Worm (Caenorhabditis elegans) whole organism, L2 larva: ENCODE data around the gene tra-2.

Experiments
- egl-27 ChIP-seq: sonication (generic microtip); optimal IDR thresholded peaks from 3 replicates; lab custom pipeline; 2017; ENCODE audit warnings: missing biosample characterization, missing genetic modification reagents, missing genetic modification characterization
- nhr-23 ChIP-seq: fragments of 150-350 bp; optimal IDR thresholded peaks from 2 replicates; lab custom pipeline; 2014; ENCODE audit warnings: missing biosample characterization, missing genetic modification reagents, missing genetic modification characterization
- snpc-4 ChIP-seq: fragments of 150-350 bp; optimal IDR thresholded peaks from 2 replicates; lab custom pipeline; 2014; ENCODE audit warnings: missing biosample characterization, missing genetic modification characterization
- unc-62 ChIP-seq: fragments of 150-350 bp; optimal IDR thresholded peaks from 2 replicates; lab custom pipeline; 2014; ENCODE audit warnings: missing biosample characterization, missing genetic modification reagents, missing genetic modification characterization
- ztf-4 ChIP-seq: fragments of 150-350 bp; optimal IDR thresholded peaks from 2 replicates; lab custom pipeline; 2014; ENCODE audit warnings: missing biosample characterization, missing genetic modification characterization

DNA sequence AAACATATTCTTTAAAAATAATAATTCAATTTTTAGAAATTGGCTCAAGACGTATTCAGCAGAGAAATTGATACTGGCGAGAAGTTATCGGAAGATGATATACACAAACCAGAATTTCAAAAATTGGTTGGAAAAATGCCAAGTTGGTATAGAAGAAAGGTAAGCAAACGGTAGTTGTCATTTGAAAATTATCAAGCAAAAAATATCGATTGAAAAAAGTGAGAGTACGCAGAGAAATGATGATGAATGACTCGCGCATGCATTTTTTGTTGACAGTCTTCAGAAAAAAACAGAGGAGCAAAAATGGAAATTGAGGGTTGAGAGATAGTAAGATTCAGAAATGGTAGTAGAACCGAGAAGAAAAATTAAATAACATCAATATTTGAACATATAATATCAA is 32.5 kb downstream of the tra-2 start:
- TF ChIP-seq unc-62 (GFP tag; lab: Kevin White, UChicago) (no peak), egl-27 (no peak), ztf-4 (tag; lab: Kevin White, UChicago) (no peak), snpc-4 (tag; lab: Kevin White, UChicago) (no peak), nhr-23 (tag; lab: Kevin White, UChicago) (no peak)
